Worm (Caenorhabditis elegans): ENCODE results near the gene fbxa-215.
A peak's percentile ranks its signal among the peaks of the same experiment; 100 is the strongest.

DNA sequence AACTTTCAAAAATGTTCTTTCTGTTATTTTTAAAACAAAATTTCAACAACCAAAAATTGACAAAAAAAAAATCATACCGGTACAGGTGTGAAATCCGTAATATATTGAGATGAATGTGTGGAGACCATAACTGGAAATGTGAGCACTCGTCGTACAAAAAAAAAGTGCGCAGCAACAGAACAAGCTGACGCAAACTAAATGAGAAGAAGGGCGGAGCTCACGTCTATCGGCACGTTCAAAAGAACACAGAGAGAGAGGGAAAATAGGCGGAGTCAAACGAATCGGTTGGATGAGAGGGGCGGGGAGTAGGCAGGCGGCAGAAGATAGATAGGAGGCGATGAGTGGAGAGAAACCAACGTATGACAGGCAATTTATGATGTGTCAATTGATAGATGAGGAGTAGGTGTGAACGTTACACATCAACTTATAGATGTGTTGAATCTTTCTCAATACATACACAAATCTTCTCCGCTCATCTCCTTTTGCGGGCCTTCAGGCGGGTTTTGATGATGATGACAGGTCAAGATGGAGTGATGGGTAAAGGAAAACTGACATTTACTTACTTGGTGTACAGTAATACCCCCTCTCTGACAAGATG is 37.2 kb upstream of the fbxa-215 start, which contains the start of gene tlp-1:
- no peak for TF ChIP-seq nhr-12 (tag; optimal IDR thresholded peaks at IDR 0.05)
- TF ChIP-seq ztf-11 (tag; optimal IDR thresholded peaks at IDR 0.05): no peak
- peak; percentile 44 for TF ChIP-seq nhr-21 (tag; optimal IDR thresholded peaks at IDR 0.05)
- TF ChIP-seq crh-2 (tag; optimal IDR thresholded peaks at IDR 0.05): no peak
- TF ChIP-seq nhr-6 (tag; optimal IDR thresholded peaks at IDR 0.05): no peak
- no peak for TF ChIP-seq elt-3 (tag; optimal IDR thresholded peaks at IDR 0.05)
- no peak for TF ChIP-seq unc-39 (tag; optimal IDR thresholded peaks at IDR 0.05)
- peak; percentile 72 for TF ChIP-seq unc-62 (GFP tag; optimal IDR thresholded peaks at IDR 0.05)
- peak; percentile 74 for TF ChIP-seq nhr-129 (tag; optimal IDR thresholded peaks at IDR 0.05)
- no peak for TF ChIP-seq dmd-4 (tag; optimal IDR thresholded peaks at IDR 0.05)
- TF ChIP-seq aly-2 (tag; optimal IDR thresholded peaks at IDR 0.05): no peak
- TF ChIP-seq mbf-1 (tag; optimal IDR thresholded peaks at IDR 0.05): no peak
- TF ChIP-seq nhr-11 (tag; optimal IDR thresholded peaks at IDR 0.05): no peak
- no peak for TF ChIP-seq ZK546.5 (tag; optimal IDR thresholded peaks at IDR 0.05)
